Worm (Caenorhabditis elegans) whole organism, L2 larva: ENCODE results near the gene cdr-6.

Experiments used
- R02D3.7 ChIP-seq: fragments of 150-350 bp; optimal IDR thresholded peaks from 2 replicates; lab custom pipeline; 2014; ENCODE audit warnings: missing biosample characterization, missing genetic modification characterization
- Y55F3AM.14 ChIP-seq: fragments of 200-800 bp; sonication (Bioruptor generic); optimal IDR thresholded peaks from 2 replicates; lab custom pipeline; 2018; ENCODE audit warnings: mild to moderate bottlenecking, missing genetic modification characterization, missing compliant biosample characterization
- aly-2 ChIP-seq: fragments of 150-350 bp; optimal IDR thresholded peaks from 2 replicates; lab custom pipeline; 2014; ENCODE audit warnings: missing biosample characterization, missing genetic modification characterization
- ceh-82 ChIP-seq: fragments of 150-350 bp; optimal IDR thresholded peaks from 2 replicates; lab custom pipeline; 2014; ENCODE audit warnings: missing biosample characterization, missing genetic modification characterization
- crh-2 ChIP-seq: sonication (generic microtip); optimal IDR thresholded peaks from 2 replicates; lab custom pipeline; 2017; ENCODE audit warnings: missing biosample characterization, missing genetic modification characterization
- dmd-4 ChIP-seq: sonication (generic microtip); optimal IDR thresholded peaks from 2 replicates; lab custom pipeline; 2017; ENCODE audit warnings: missing biosample characterization, missing genetic modification characterization
- egl-27 ChIP-seq: sonication (generic microtip); optimal IDR thresholded peaks from 3 replicates; lab custom pipeline; 2017; ENCODE audit warnings: missing biosample characterization, missing genetic modification reagents, missing genetic modification characterization
- fos-1 ChIP-seq: fragments of 150-350 bp; optimal IDR thresholded peaks from 2 replicates; lab custom pipeline; 2014; ENCODE audit warnings: missing biosample characterization, missing genetic modification characterization
- nhr-10 ChIP-seq: sonication (generic microtip); optimal IDR thresholded peaks from 2 replicates; lab custom pipeline; 2017; ENCODE audit warnings: missing biosample characterization, missing genetic modification characterization
- nhr-12 ChIP-seq: fragments of 150-350 bp; optimal IDR thresholded peaks from 2 replicates; lab custom pipeline; 2014; ENCODE audit warnings: missing biosample characterization, missing genetic modification characterization
- nhr-21 ChIP-seq: fragments of 150-350 bp; optimal IDR thresholded peaks from 2 replicates; lab custom pipeline; 2014; ENCODE audit warnings: missing biosample characterization, missing genetic modification characterization
- nhr-237 ChIP-seq: fragments of 150-350 bp; optimal IDR thresholded peaks from 2 replicates; lab custom pipeline; 2014; ENCODE audit warnings: missing biosample characterization, missing genetic modification characterization
- nhr-77 ChIP-seq: fragments of 150-350 bp; optimal IDR thresholded peaks from 2 replicates; lab custom pipeline; 2014; ENCODE audit warnings: missing biosample characterization, missing genetic modification characterization
- snpc-4 ChIP-seq: fragments of 150-350 bp; optimal IDR thresholded peaks from 2 replicates; lab custom pipeline; 2014; ENCODE audit warnings: missing biosample characterization, missing genetic modification characterization
- ztf-1 ChIP-seq: fragments of 200-800 bp; sonication (Bioruptor generic); conservative IDR thresholded peaks from 2 replicates; pipeline ENCODE4 v1.3.6; 2022; ENCODE audit warnings: missing genetic modification characterization, missing compliant biosample characterization
- ztf-11 ChIP-seq: sonication (generic microtip); optimal IDR thresholded peaks from 2 replicates; lab custom pipeline; 2017; ENCODE audit warnings: missing biosample characterization, missing genetic modification characterization
- ztf-4 ChIP-seq: fragments of 150-350 bp; optimal IDR thresholded peaks from 2 replicates; lab custom pipeline; 2014; ENCODE audit warnings: missing biosample characterization, missing genetic modification characterization

Gene cdr-6

ce11 chrV:12365104-12365503, 48.4 kb downstream of the cdr-6 start, which contains the start of gene fipr-2:
Gene fipr-2 (plus strand): TSS chrV:12365348.
- TF ChIP-seq ztf-11 (tag; lab: Kevin White, UChicago) (no peak), egl-27 (no peak), snpc-4 (tag; lab: Kevin White, UChicago) (no peak), ceh-82 (tag; lab: Kevin White, UChicago) (no peak), nhr-10 (no peak), nhr-77 (no peak), fos-1 (tag; lab: Kevin White, UChicago) (no peak), crh-2 (tag; lab: Kevin White, UChicago) (no peak), ztf-4 (no peak), nhr-21 (tag; lab: Kevin White, UChicago) (no peak), ztf-1 (GFP tag; lab: Robert Waterston, UW) (no peak), Y55F3AM.14 (no peak), R02D3.7 (tag; lab: Kevin White, UChicago) (no peak), aly-2 (tag; lab: Kevin White, UChicago) (no peak), nhr-12 (no peak), dmd-4 (tag; lab: Kevin White, UChicago) (no peak), nhr-237 (no peak)
- TF ChIP-seq, all 48 proteins: peak for 0
